Fruit fly (Drosophila melanogaster) whole organism, embryonic: Measurements from ENCODE around the gene JMJD4.

Source experiments
- Aef1 ChIP-seq: fragments of 200-800 bp; sonication (Bioruptor generic); IDR thresholded peaks from 3 replicates; pipeline ENCODE4 v1.3.6; 2022; ENCODE audit warnings: missing biosample characterization, missing genetic modification characterization
- Antp ChIP-seq: fragments of 200-800 bp; sonication (Bioruptor generic); optimal IDR thresholded peaks from 3 replicates; lab custom pipeline; 2016; ENCODE audit warnings: missing biosample characterization, missing genetic modification characterization
- BtbVII ChIP-seq: fragments of 200-800 bp; sonication (Bioruptor generic); optimal IDR thresholded peaks from 3 replicates; lab custom pipeline; 2017; ENCODE audit warnings: missing biosample characterization, mild to moderate bottlenecking, missing genetic modification characterization
- CG10274 ChIP-seq: fragments of 200-800 bp; sonication (Bioruptor generic); optimal IDR thresholded peaks from 3 replicates; lab custom pipeline; 2017; ENCODE audit warnings: missing biosample characterization, mild to moderate bottlenecking, missing genetic modification characterization
- CG11093 ChIP-seq: fragments of 200-800 bp; sonication (Bioruptor generic); IDR thresholded peaks from 3 replicates; pipeline ENCODE4 v1.3.6; 2022; ENCODE audit warnings: missing biosample characterization, missing genetic modification characterization
- CG12236 ChIP-seq: fragments of 200-800 bp; sonication (Bioruptor generic); optimal IDR thresholded peaks from 2 replicates; lab custom pipeline; 2016; ENCODE audit warnings: missing biosample characterization, missing genetic modification characterization
- CG17612 ChIP-seq: fragments of 200-800 bp; sonication (Bioruptor generic); IDR thresholded peaks from 2 replicates; pipeline ENCODE4 v1.3.6; 2022; ENCODE audit warnings: missing biosample characterization, missing genetic modification characterization
- CG2678 ChIP-seq: fragments of 200-800 bp; sonication (Bioruptor generic); optimal IDR thresholded peaks from 3 replicates; lab custom pipeline; 2019; ENCODE audit warnings: missing biosample characterization, mild to moderate bottlenecking, missing genetic modification characterization, moderate library complexity
- CG30403 ChIP-seq: fragments of 200-800 bp; sonication (Bioruptor generic); optimal IDR thresholded peaks from 3 replicates; lab custom pipeline; 2016; ENCODE audit warnings: missing biosample characterization, missing genetic modification characterization
- CG32772 ChIP-seq: fragments of 200-800 bp; sonication (Bioruptor generic); IDR thresholded peaks from 2 replicates; pipeline ENCODE4 v1.3.6; 2022; ENCODE audit warnings: missing biosample characterization, missing genetic modification characterization
- CG4360 ChIP-seq: fragments of 200-800 bp; sonication (Bioruptor generic); IDR thresholded peaks from 2 replicates; pipeline ENCODE4 v1.3.6; 2022; ENCODE audit warnings: missing biosample characterization, missing genetic modification characterization
- CG7786 ChIP-seq: fragments of 200-800 bp; sonication (Bioruptor generic); optimal IDR thresholded peaks from 2 replicates; lab custom pipeline; 2016; ENCODE audit warnings: missing biosample characterization, missing genetic modification characterization
- CG8290 ChIP-seq, 3 experiments: fragments of 200-800 bp; sonication (Bioruptor generic); optimal IDR thresholded peaks; 2 replicates each; lab custom pipeline; 2016 to 2019; ENCODE audit warnings: missing biosample characterization in 3 of 3, missing genetic modification characterization in 3 of 3, mild to moderate bottlenecking in 2 of 3, moderate library complexity in 1 of 3
- CG9932 ChIP-seq: fragments of 200-800 bp; sonication (Bioruptor generic); IDR thresholded peaks from 2 replicates; pipeline ENCODE4 v1.3.6; 2022; ENCODE audit warnings: missing biosample characterization, missing genetic modification characterization
- Dad ChIP-seq: fragments of 200-800 bp; sonication (Bioruptor generic); optimal IDR thresholded peaks from 3 replicates; lab custom pipeline; 2016; ENCODE audit warnings: missing biosample characterization, missing genetic modification characterization
- Dek ChIP-seq: fragments of 200-800 bp; sonication (Bioruptor generic); optimal IDR thresholded peaks from 3 replicates; lab custom pipeline; 2019; ENCODE audit warnings: missing biosample characterization, mild to moderate bottlenecking, missing genetic modification characterization, moderate library complexity
- Ets65A ChIP-seq: fragments of 200-800 bp; sonication (Bioruptor generic); peaks from one replicate; lab custom pipeline; 2016; ENCODE audit warnings: missing biosample characterization, missing genetic modification characterization
- Gug ChIP-seq: fragments of 200-800 bp; sonication (Bioruptor generic); IDR thresholded peaks from 4 replicates; pipeline ENCODE4 v1.3.6; 2022; ENCODE audit warnings: missing biosample characterization, missing genetic modification characterization
- HLH3B ChIP-seq: fragments of 200-800 bp; sonication (Bioruptor generic); IDR thresholded peaks from 2 replicates; pipeline ENCODE4 v1.3.6; 2022; ENCODE audit warnings: missing biosample characterization, missing genetic modification characterization
- Hr39 ChIP-seq: fragments of >200 bp; optimal IDR thresholded peaks from 2 replicates; lab custom pipeline; 2017
- Jarid2 ChIP-seq: fragments of 200-800 bp; sonication (Bioruptor generic); optimal IDR thresholded peaks from 3 replicates; lab custom pipeline; 2017; ENCODE audit warnings: mild to moderate bottlenecking, missing biosample characterization, missing genetic modification reagents, missing genetic modification characterization
- Mes4 ChIP-seq: fragments of 200-800 bp; sonication (Bioruptor generic); optimal IDR thresholded peaks from 2 replicates; lab custom pipeline; 2016; ENCODE audit warnings: missing biosample characterization, missing genetic modification characterization
- Nf-YC ChIP-seq: fragments of 200-800 bp; optimal IDR thresholded peaks from 3 replicates; lab custom pipeline; 2019; ENCODE audit warnings: missing biosample characterization, mild to moderate bottlenecking, missing genetic modification characterization, moderate library complexity
- Opbp ChIP-seq: fragments of 200-800 bp; sonication (Bioruptor generic); IDR thresholded peaks from 3 replicates; pipeline ENCODE4 v1.3.6; 2022; ENCODE audit warnings: missing biosample characterization, missing genetic modification characterization; ENCODE audit not compliant: partially characterized antibody
- Sox102F ChIP-seq: fragments of 200-800 bp; sonication (Bioruptor generic); optimal IDR thresholded peaks from 2 replicates; lab custom pipeline; 2018; ENCODE audit warnings: missing biosample characterization, mild to moderate bottlenecking, missing genetic modification characterization, moderate library complexity
- Xrp1 ChIP-seq: fragments of 200-800 bp; sonication (Bioruptor generic); IDR thresholded peaks from 2 replicates; pipeline ENCODE4 v1.3.6; 2022; ENCODE audit warnings: missing biosample characterization, missing genetic modification characterization
- caup ChIP-seq: fragments of 200-800 bp; sonication (Bioruptor generic); optimal IDR thresholded peaks from 3 replicates; lab custom pipeline; 2017; ENCODE audit warnings: missing biosample characterization, mild to moderate bottlenecking, missing genetic modification characterization, moderate library complexity; ENCODE audit not compliant: severe bottlenecking
- chif ChIP-seq, 2 experiments: fragments of 200-800 bp; sonication (Bioruptor generic); optimal IDR thresholded peaks; 3 replicates each; lab custom pipeline; 2016; ENCODE audit warnings: missing biosample characterization in 2 of 2, missing genetic modification characterization in 2 of 2
- crol ChIP-seq: fragments of 200-800 bp; sonication (Bioruptor generic); IDR thresholded peaks from 2 replicates; pipeline ENCODE4 v1.3.6; 2022; ENCODE audit warnings: missing biosample characterization, missing genetic modification characterization
- dan ChIP-seq: fragments of 200-800 bp; sonication (Bioruptor generic); IDR thresholded peaks from 2 replicates; pipeline ENCODE4 v1.3.6; 2022; ENCODE audit warnings: missing biosample characterization, missing genetic modification characterization
- danr ChIP-seq: fragments of 200-800 bp; sonication (Bioruptor generic); IDR thresholded peaks from 2 replicates; pipeline ENCODE4 v1.3.6; 2022; ENCODE audit warnings: missing biosample characterization, missing genetic modification characterization
- eve ChIP-seq, 2 experiments: fragments of >200 bp; optimal IDR thresholded peaks; 2 replicates each; lab custom pipeline; 2017; ENCODE audit warnings: missing biosample characterization in 2 of 2, missing genetic modification characterization in 2 of 2
- fd102C ChIP-seq: fragments of 200-800 bp; sonication (Bioruptor generic); optimal IDR thresholded peaks from 2 replicates; lab custom pipeline; 2018; ENCODE audit warnings: missing biosample characterization, mild to moderate bottlenecking, missing genetic modification characterization, moderate library complexity
- fd3F ChIP-seq: fragments of 200-800 bp; sonication (Bioruptor generic); optimal IDR thresholded peaks from 2 replicates; lab custom pipeline; 2018; ENCODE audit warnings: missing biosample characterization, mild to moderate bottlenecking, missing genetic modification characterization, moderate library complexity
- jumu ChIP-seq: fragments of 200-800 bp; sonication (Bioruptor generic); optimal IDR thresholded peaks from 3 replicates; lab custom pipeline; 2016; ENCODE audit warnings: missing biosample characterization, missing genetic modification characterization
- lab ChIP-seq: fragments of 200-800 bp; sonication (Bioruptor generic); optimal IDR thresholded peaks from 3 replicates; lab custom pipeline; 2017; ENCODE audit warnings: missing biosample characterization, missing genetic modification characterization, mild to moderate bottlenecking, moderate library complexity, missing genetic modification reagents
- lmd ChIP-seq: fragments of 200-800 bp; sonication (Bioruptor generic); IDR thresholded peaks from 2 replicates; pipeline ENCODE4 v1.3.6; 2022; ENCODE audit warnings: missing biosample characterization, missing genetic modification characterization
- mam ChIP-seq: fragments of 200-800 bp; sonication (Bioruptor generic); optimal IDR thresholded peaks from 3 replicates; lab custom pipeline; 2016; ENCODE audit warnings: missing biosample characterization, missing genetic modification characterization
- pfk ChIP-seq: fragments of 200-800 bp; sonication (Bioruptor generic); optimal IDR thresholded peaks from 2 replicates; lab custom pipeline; 2018; ENCODE audit warnings: missing biosample characterization, mild to moderate bottlenecking, missing genetic modification characterization, moderate library complexity
- pum ChIP-seq: fragments of 200-800 bp; sonication (Bioruptor generic); optimal IDR thresholded peaks from 2 replicates; lab custom pipeline; 2016; ENCODE audit warnings: missing biosample characterization, missing genetic modification characterization
- scrt ChIP-seq: fragments of 200-800 bp; sonication (Bioruptor generic); optimal IDR thresholded peaks from 2 replicates; lab custom pipeline; 2018; ENCODE audit warnings: missing biosample characterization, mild to moderate bottlenecking, missing genetic modification characterization, moderate library complexity
- sens ChIP-seq: fragments of 200-800 bp; sonication (Bioruptor generic); peaks from one replicate; lab custom pipeline; 2016; ENCODE audit warnings: missing biosample characterization, missing genetic modification characterization
- sisA ChIP-seq: fragments of 200-800 bp; sonication (Bioruptor generic); IDR thresholded peaks from 2 replicates; pipeline ENCODE4 v1.3.6; 2022; ENCODE audit warnings: missing biosample characterization, missing genetic modification characterization
- slbo ChIP-seq: fragments of 200-800 bp; sonication (Bioruptor generic); IDR thresholded peaks from 2 replicates; pipeline ENCODE4 v1.3.6; 2022; ENCODE audit warnings: missing biosample characterization, missing genetic modification characterization
- slp2 ChIP-seq: fragments of 200-800 bp; sonication (Bioruptor generic); optimal IDR thresholded peaks from 2 replicates; lab custom pipeline; 2016; ENCODE audit warnings: missing biosample characterization, missing genetic modification characterization
- sqz ChIP-seq: fragments of 200-800 bp; sonication (Bioruptor generic); optimal IDR thresholded peaks from 3 replicates; lab custom pipeline; 2018; ENCODE audit warnings: missing biosample characterization, mild to moderate bottlenecking, missing genetic modification characterization
- tap ChIP-seq: fragments of 200-800 bp; optimal IDR thresholded peaks from 3 replicates; lab custom pipeline; 2019; ENCODE audit warnings: missing biosample characterization, mild to moderate bottlenecking, missing genetic modification characterization, moderate library complexity
- tio ChIP-seq: fragments of 200-800 bp; sonication (Bioruptor generic); optimal IDR thresholded peaks from 2 replicates; lab custom pipeline; 2017; ENCODE audit warnings: missing biosample characterization, missing genetic modification characterization, inconsistent platforms
- twi ChIP-seq: fragments of 200-800 bp; optimal IDR thresholded peaks from 2 replicates; lab custom pipeline; 2019; ENCODE audit warnings: missing biosample characterization, mild to moderate bottlenecking, missing genetic modification characterization, moderate library complexity

JMJD4 gene

dm6 chr2L:18159172-18159571 lies at the start of gene JMJD4:
TSS of gene JMJD4 (minus strand) at chr2L:18159272.
- no peak for TF ChIP-seq tap (tag; lab: Kevin White, UChicago)
- TF ChIP-seq fd102C (GFP tag; lab: Kevin White, UChicago): no peak
- no peak for TF ChIP-seq Nf-YC (tag; lab: Kevin White, UChicago)
- no peak for TF ChIP-seq Dek
- no peak for TF ChIP-seq Mes4
- TF ChIP-seq lmd (GFP tag; lab: Robert Waterston, UW): no peak
- no peak for TF ChIP-seq twi (tag; lab: Kevin White, UChicago)
- no peak for TF ChIP-seq CG10274 (GFP tag; lab: Kevin White, UChicago)
- TF ChIP-seq Dad: no peak
- TF ChIP-seq CG17612: no peak
- no peak for TF ChIP-seq Gug
- TF ChIP-seq fd3F (GFP tag; lab: Kevin White, UChicago): no peak
- TF ChIP-seq pfk (GFP tag; lab: Kevin White, UChicago): no peak
- TF ChIP-seq, all 482 proteins: peak for 0

dm6 chr2L:18202811-18203210 lies 43.7 kb upstream of the JMJD4 start:
- TF ChIP-seq Hr39 (no peak), Ets65A (GFP tag; lab: Kevin White, UChicago) (peak; percentile 91)
- TF ChIP-seq, all 482 proteins: peak for 1

- TF ChIP-seq sens (GFP tag; lab: Kevin White, UChicago) (peak; percentile 71), CG7786 (GFP tag; lab: Kevin White, UChicago) (peak; percentile 4), sqz (GFP tag; lab: Kevin White, UChicago) (no peak), mam (GFP tag; lab: Kevin White, UChicago) (peak; percentile 20), Antp (GFP tag; lab: Kevin White, UChicago) (peak; percentile 7), BtbVII (GFP tag; lab: Kevin White, UChicago) (no peak), Xrp1 (GFP tag; lab: Robert Waterston, UW) (peak; percentile 52; the same call in 1 of the 2 replicates), slbo (peak; percentile 32; the same call in 1 of the 2 replicates), sisA (GFP tag; lab: Robert Waterston, UW) (peak; percentile 66), HLH3B (GFP tag; lab: Robert Waterston, UW) (peak; percentile 37; the same call in 1 of the 2 replicates), crol (GFP tag; lab: Robert Waterston, UW) (no peak), CG11093 (GFP tag; lab: Robert Waterston, UW) (0 out of 3 replicates have a peak, but pooled peaks have one; percentile 18), pum (GFP tag; lab: Kevin White, UChicago) (peak; percentile 3), tio (GFP tag; lab: Kevin White, UChicago) (peak; percentile 8), CG9932 (GFP tag; lab: Robert Waterston, UW) (peak; percentile 17; the same call in 1 of the 2 replicates), CG4360 (GFP tag; lab: Robert Waterston, UW) (no peak), jumu (GFP tag; lab: Kevin White, UChicago) (peak; percentile 10), chif (GFP tag; optimal IDR thresholded peaks at IDR 0.05; lab: Kevin White, UChicago) (peak; percentile 11 to 20), CG12236 (GFP tag; lab: Kevin White, UChicago) (no peak), Aef1 (GFP tag; lab: Robert Waterston, UW) (peak; percentile 37; the same call in 1 of the 3 replicates), eve (GFP tag; optimal IDR thresholded peaks at IDR 0.05; lab: Kevin White, UChicago) (no peak), caup (GFP tag; lab: Kevin White, UChicago) (peak; percentile 32), danr (GFP tag; lab: Robert Waterston, UW) (no peak), Sox102F (GFP tag; lab: Kevin White, UChicago) (peak; percentile 47), CG8290 (GFP tag; optimal IDR thresholded peaks at IDR 0.05; lab: Kevin White, UChicago) (no peak), CG8290 (tag; optimal IDR thresholded peaks at IDR 0.05; lab: Kevin White, UChicago) (peak in 1 of 2 experiments; percentile 39), CG30403 (GFP tag; lab: Kevin White, UChicago) (peak; percentile 14), CG32772 (GFP tag; lab: Robert Waterston, UW) (0 out of 2 replicates have a peak, but pooled peaks have one; percentile 9), slp2 (GFP tag; lab: Kevin White, UChicago) (peak; percentile 0), Opbp (GFP tag; lab: Robert Waterston, UW) (no peak), scrt (GFP tag; lab: Kevin White, UChicago) (peak; percentile 9), Jarid2 (GFP tag; lab: Kevin White, UChicago) (no peak), dan (no peak), CG2678 (tag; lab: Kevin White, UChicago) (peak; percentile 48), lab (GFP tag; lab: Kevin White, UChicago) (peak; percentile 65)
Observed at dm6 chr2L:18186695-18187094, 27.6 kb upstream of the JMJD4 start.
